Worm (Caenorhabditis elegans): ENCODE results near the gene Y11D7A.5.

- TF ChIP-seq ztf-29 (GFP tag; IDR thresholded peaks at IDR 0.05), result no peak
- TF ChIP-seq flt-1 (GFP tag; IDR thresholded peaks at IDR 0.05), result no peak
- no peak for TF ChIP-seq T22C8.4 (GFP tag; IDR thresholded peaks at IDR 0.05)
- TF ChIP-seq med-1 (GFP tag; optimal IDR thresholded peaks at IDR 0.05; ENCODE audit: insufficient read depth), result no peak
- TF ChIP-seq ref-1 (GFP tag; conservative IDR thresholded peaks at IDR 0.05), result no peak
- TF ChIP-seq klf-2 (GFP tag; conservative IDR thresholded peaks at IDR 0.05), result no peak
- TF ChIP-seq tab-1 (GFP tag; IDR thresholded peaks at IDR 0.05), result no peak
- TF ChIP-seq cog-1 (tag; optimal IDR thresholded peaks at IDR 0.05), result no peak
- no peak for TF ChIP-seq ztf-23 (GFP tag; IDR thresholded peaks at IDR 0.05)
These were observed 46.0 kb downstream of the Y11D7A.5 start for ce11 chrIV:9199148-9199938.
